Fruit fly (Drosophila melanogaster) whole organism, embryonic: ENCODE results near the gene CG7634.

Experiments
- B-H2 ChIP-seq: fragments of 200-800 bp; sonication (Bioruptor generic); optimal IDR thresholded peaks from 2 replicates; lab custom pipeline; 2018; ENCODE audit warnings: missing biosample characterization, mild to moderate bottlenecking, missing genetic modification characterization
- Bdp1 ChIP-seq: fragments of 200-800 bp; sonication (Bioruptor generic); optimal IDR thresholded peaks from 3 replicates; lab custom pipeline; 2016; ENCODE audit warnings: missing biosample characterization, missing genetic modification characterization
- BtbVII ChIP-seq: fragments of 200-800 bp; sonication (Bioruptor generic); optimal IDR thresholded peaks from 3 replicates; lab custom pipeline; 2017; ENCODE audit warnings: missing biosample characterization, mild to moderate bottlenecking, missing genetic modification characterization
- CG10209 ChIP-seq: fragments of 200-800 bp; sonication (Bioruptor generic); optimal IDR thresholded peaks from 3 replicates; lab custom pipeline; 2017; ENCODE audit warnings: missing biosample characterization, mild to moderate bottlenecking, missing genetic modification characterization, missing genetic modification reagents
- CG10267 ChIP-seq: fragments of 200-800 bp; sonication (Bioruptor generic); optimal IDR thresholded peaks from 2 replicates; lab custom pipeline; 2018; ENCODE audit warnings: missing biosample characterization, mild to moderate bottlenecking, missing genetic modification characterization, moderate library complexity
- CG11247 ChIP-seq: fragments of 200-800 bp; sonication (Bioruptor generic); IDR thresholded peaks from 2 replicates; pipeline ENCODE4 v1.3.6; 2022; ENCODE audit warnings: missing biosample characterization, missing genetic modification characterization
- CG12155 ChIP-seq: fragments of 200-800 bp; sonication (Bioruptor generic); optimal IDR thresholded peaks from 3 replicates; lab custom pipeline; 2016; ENCODE audit warnings: missing biosample characterization, missing genetic modification characterization
- CG12299 ChIP-seq: fragments of 200-800 bp; sonication (Bioruptor generic); optimal IDR thresholded peaks from 2 replicates; lab custom pipeline; 2018; ENCODE audit warnings: missing biosample characterization, mild to moderate bottlenecking, missing genetic modification characterization
- CG12659 ChIP-seq: fragments of 200-800 bp; sonication (Bioruptor generic); optimal IDR thresholded peaks from 3 replicates; lab custom pipeline; 2017; ENCODE audit warnings: mild to moderate bottlenecking, missing biosample characterization, missing genetic modification reagents, missing genetic modification characterization
- CG12744 ChIP-seq: fragments of 200-800 bp; sonication (Bioruptor generic); optimal IDR thresholded peaks from 2 replicates; lab custom pipeline; 2016; ENCODE audit warnings: missing biosample characterization, missing genetic modification characterization
- CG13296 ChIP-seq: fragments of 200-800 bp; sonication (Bioruptor generic); optimal IDR thresholded peaks from 3 replicates; lab custom pipeline; 2018; ENCODE audit warnings: missing biosample characterization, mild to moderate bottlenecking, missing genetic modification characterization
- CG16863 ChIP-seq: fragments of 200-800 bp; sonication (Bioruptor generic); optimal IDR thresholded peaks from 3 replicates; lab custom pipeline; 2016; ENCODE audit warnings: missing biosample characterization, missing genetic modification characterization
- CG17361 ChIP-seq: fragments of 200-800 bp; sonication (Bioruptor generic); IDR thresholded peaks from 3 replicates; pipeline ENCODE4 v1.3.6; 2022; ENCODE audit warnings: missing biosample characterization, missing genetic modification characterization
- CG18619 ChIP-seq: fragments of 200-800 bp; sonication (Bioruptor generic); optimal IDR thresholded peaks from 3 replicates; lab custom pipeline; 2017; ENCODE audit warnings: missing biosample characterization, mild to moderate bottlenecking, missing genetic modification characterization
- CG18764 ChIP-seq: fragments of 200-800 bp; sonication (Bioruptor generic); optimal IDR thresholded peaks from 3 replicates; lab custom pipeline; 2016; ENCODE audit warnings: missing biosample characterization, missing genetic modification characterization
- CG33213 ChIP-seq: fragments of 200-800 bp; sonication (Bioruptor generic); optimal IDR thresholded peaks from 3 replicates; lab custom pipeline; 2016; ENCODE audit warnings: missing biosample characterization, missing genetic modification characterization
- CG4820 ChIP-seq: fragments of 200-800 bp; sonication (Bioruptor generic); optimal IDR thresholded peaks from 3 replicates; lab custom pipeline; 2016; ENCODE audit warnings: missing biosample characterization, missing genetic modification characterization
- CG6791 ChIP-seq: fragments of 200-800 bp; sonication (Bioruptor generic); IDR thresholded peaks from 3 replicates; pipeline ENCODE4 v1.3.6; 2022; ENCODE audit warnings: missing biosample characterization, missing genetic modification characterization; ENCODE audit not compliant: partially characterized antibody
- CG7271 ChIP-seq: fragments of 200-800 bp; sonication (Bioruptor generic); optimal IDR thresholded peaks from 2 replicates; lab custom pipeline; 2018; ENCODE audit warnings: missing biosample characterization, mild to moderate bottlenecking, missing genetic modification characterization, moderate library complexity
- CG7357 ChIP-seq: fragments of 200-800 bp; sonication (Bioruptor generic); IDR thresholded peaks from 3 replicates; pipeline ENCODE4 v1.3.6; 2022; ENCODE audit warnings: missing biosample characterization, missing genetic modification characterization
- CG7372 ChIP-seq: fragments of 200-800 bp; sonication (Bioruptor generic); IDR thresholded peaks from 2 replicates; pipeline ENCODE4 v1.3.6; 2022; ENCODE audit warnings: missing biosample characterization, missing genetic modification characterization
- CoRest ChIP-seq: fragments of 200-800 bp; sonication (Bioruptor generic); optimal IDR thresholded peaks from 3 replicates; lab custom pipeline; 2018; ENCODE audit warnings: missing biosample characterization, mild to moderate bottlenecking, missing genetic modification characterization, moderate library complexity
- D19B ChIP-seq: fragments of 200-800 bp; sonication (Bioruptor generic); optimal IDR thresholded peaks from 2 replicates; lab custom pipeline; 2017; ENCODE audit warnings: missing biosample characterization, mild to moderate bottlenecking, missing genetic modification characterization
- E2f1 ChIP-seq: fragments of 200-800 bp; sonication (Bioruptor generic); IDR thresholded peaks from 2 replicates; pipeline ENCODE4 v1.3.6; 2022; ENCODE audit warnings: missing biosample characterization, missing genetic modification characterization
- Fer2 ChIP-seq: fragments of 200-800 bp; sonication (Bioruptor generic); optimal IDR thresholded peaks from 2 replicates; lab custom pipeline; 2018; ENCODE audit warnings: missing biosample characterization, mild to moderate bottlenecking, missing genetic modification characterization, moderate library complexity
- Kr ChIP-seq: fragments of 200-800 bp; sonication (Bioruptor generic); optimal IDR thresholded peaks from 2 replicates; lab custom pipeline; 2017; ENCODE audit warnings: missing biosample characterization, mild to moderate bottlenecking, missing genetic modification characterization
- Mad ChIP-seq: fragments of 200-800 bp; sonication (Bioruptor generic); optimal IDR thresholded peaks from 2 replicates; lab custom pipeline; 2016; ENCODE audit warnings: missing biosample characterization, missing genetic modification characterization
- Myb ChIP-seq: fragments of 200-800 bp; sonication (Bioruptor generic); optimal IDR thresholded peaks from 2 replicates; lab custom pipeline; 2016; ENCODE audit warnings: missing biosample characterization, missing genetic modification characterization
- Neu2 ChIP-seq: fragments of 200-800 bp; sonication (Bioruptor generic); optimal IDR thresholded peaks from 3 replicates; lab custom pipeline; 2016; ENCODE audit warnings: missing biosample characterization, missing genetic modification characterization, borderline replicate concordance
- PHDP ChIP-seq: fragments of 200-800 bp; sonication (Bioruptor generic); optimal IDR thresholded peaks from 3 replicates; lab custom pipeline; 2018; ENCODE audit warnings: missing biosample characterization, mild to moderate bottlenecking, missing genetic modification characterization, moderate library complexity
- Pdp1 ChIP-seq, 2 experiments: fragments of 200-800 bp; sonication (Bioruptor generic); optimal IDR thresholded peaks; 3 replicates each; lab custom pipeline; 2016; ENCODE audit warnings: missing biosample characterization in 2 of 2, missing genetic modification characterization in 2 of 2, mild to moderate bottlenecking in 1 of 2, moderate library complexity in 1 of 2
- Sox100B ChIP-seq: fragments of 200-800 bp; sonication (Bioruptor generic); optimal IDR thresholded peaks from 3 replicates; lab custom pipeline; 2018; ENCODE audit warnings: missing biosample characterization, mild to moderate bottlenecking, missing genetic modification characterization
- Sry-δ ChIP-seq: fragments of 200-800 bp; sonication (Bioruptor generic); optimal IDR thresholded peaks from 2 replicates; lab custom pipeline; 2016; ENCODE audit warnings: missing biosample characterization, missing genetic modification characterization
- Ssrp ChIP-seq: fragments of 200-800 bp; sonication (Bioruptor generic); optimal IDR thresholded peaks from 2 replicates; lab custom pipeline; 2018; ENCODE audit warnings: missing biosample characterization, mild to moderate bottlenecking, missing genetic modification characterization, moderate library complexity
- ase ChIP-seq: fragments of 200-800 bp; sonication (Bioruptor generic); IDR thresholded peaks from 3 replicates; pipeline ENCODE4 v1.3.6; 2022; ENCODE audit warnings: missing biosample characterization, missing genetic modification characterization
- bcd ChIP-seq: fragments of 200-800 bp; sonication (Bioruptor generic); optimal IDR thresholded peaks from 2 replicates; lab custom pipeline; 2017; ENCODE audit warnings: missing biosample characterization, mild to moderate bottlenecking, missing genetic modification characterization
- chn ChIP-seq: fragments of 200-800 bp; sonication (Bioruptor generic); optimal IDR thresholded peaks from 2 replicates; lab custom pipeline; 2016; ENCODE audit warnings: missing biosample characterization, missing genetic modification characterization
- dmrt11E ChIP-seq: fragments of 200-800 bp; sonication (Bioruptor generic); optimal IDR thresholded peaks from 3 replicates; lab custom pipeline; 2018; ENCODE audit warnings: missing biosample characterization, mild to moderate bottlenecking, missing genetic modification characterization, moderate library complexity
- eyg ChIP-seq: fragments of 200-800 bp; sonication (Bioruptor generic); optimal IDR thresholded peaks from 3 replicates; lab custom pipeline; 2016; ENCODE audit warnings: missing biosample characterization, missing genetic modification characterization
- fu2 ChIP-seq: fragments of 200-800 bp; sonication (Bioruptor generic); optimal IDR thresholded peaks from 2 replicates; lab custom pipeline; 2016; ENCODE audit warnings: missing biosample characterization, missing genetic modification characterization
- h ChIP-seq: fragments of >200 bp; optimal IDR thresholded peaks from 2 replicates; lab custom pipeline; 2017
- insv ChIP-seq, 2 experiments: fragments of 200-800 bp; sonication (Bioruptor generic); optimal IDR thresholded peaks; 3 replicates each; lab custom pipeline; 2016 to 2018; ENCODE audit warnings: missing biosample characterization in 2 of 2, missing genetic modification characterization in 2 of 2
- jumu ChIP-seq: fragments of 200-800 bp; sonication (Bioruptor generic); optimal IDR thresholded peaks from 3 replicates; lab custom pipeline; 2016; ENCODE audit warnings: missing biosample characterization, missing genetic modification characterization
- ken ChIP-seq: fragments of 200-800 bp; sonication (Bioruptor generic); IDR thresholded peaks from 3 replicates; pipeline ENCODE4 v1.3.6; 2022; ENCODE audit warnings: missing biosample characterization, missing genetic modification characterization
- rib ChIP-seq: fragments of 200-800 bp; sonication (Bioruptor generic); IDR thresholded peaks from 2 replicates; pipeline ENCODE4 v1.3.6; 2022; ENCODE audit warnings: missing biosample characterization, missing genetic modification characterization
- slp2 ChIP-seq: fragments of 200-800 bp; sonication (Bioruptor generic); optimal IDR thresholded peaks from 2 replicates; lab custom pipeline; 2016; ENCODE audit warnings: missing biosample characterization, missing genetic modification characterization
- tll ChIP-seq, 2 experiments: fragments of 200-800 bp in 1 of 2; fragments of >200 bp in 1 of 2; sonication (Bioruptor generic) in 1 of 2; optimal IDR thresholded peaks; 2 replicates each; lab custom pipeline; 2017 to 2019; ENCODE audit warnings: missing biosample characterization in 2 of 2, missing genetic modification characterization in 2 of 2, mild to moderate bottlenecking in 1 of 2, moderate library complexity in 1 of 2
- tna ChIP-seq: fragments of 200-800 bp; sonication (Bioruptor generic); IDR thresholded peaks from 2 replicates; pipeline ENCODE4 v1.3.6; 2022; ENCODE audit warnings: missing biosample characterization, missing genetic modification characterization; ENCODE audit not compliant: partially characterized antibody
- vvl ChIP-seq: fragments of 200-800 bp; sonication (Bioruptor generic); IDR thresholded peaks from 2 replicates; pipeline ENCODE4 v1.3.6; 2022; ENCODE audit warnings: missing biosample characterization, missing genetic modification characterization
- wdn ChIP-seq: fragments of 200-800 bp; sonication (Bioruptor generic); IDR thresholded peaks from 2 replicates; pipeline ENCODE4 v1.3.6; 2022; ENCODE audit warnings: missing biosample characterization, missing genetic modification characterization

CG7634 gene

dm6 chr3L:21568848-21569372, 3.7 kb downstream of the CG7634 start, which contains the start of the genes CRIF and SMC5 (continued):
- peak; percentile 73 for TF ChIP-seq Ssrp (tag; lab: Kevin White, UChicago)
- no peak for TF ChIP-seq h (lab: Kevin White, UChicago)
- peak; percentile 35 for TF ChIP-seq CG13296
- peak in 1 of 2 experiments; percentile 59 for TF ChIP-seq tll (GFP tag; optimal IDR thresholded peaks at IDR 0.05; lab: Kevin White, UChicago)
- no peak for TF ChIP-seq CG6791 (GFP tag; lab: Robert Waterston, UW)
- TF ChIP-seq CG12659: peak; percentile 79
- peak; percentile 58 for TF ChIP-seq CG4820 (GFP tag; lab: Kevin White, UChicago)
- TF ChIP-seq CG11247: no peak
- TF ChIP-seq CG18764 (GFP tag; lab: Kevin White, UChicago): peak; percentile 99
- peak; percentile 86 for TF ChIP-seq CG17361
- TF ChIP-seq CG7271 (tag; lab: Kevin White, UChicago): no peak
- TF ChIP-seq wdn (GFP tag; lab: Robert Waterston, UW): no peak
- TF ChIP-seq CG12744 (GFP tag; lab: Kevin White, UChicago): peak; percentile 14
- TF ChIP-seq vvl (GFP tag; lab: Robert Waterston, UW): peak; percentile 45; the same call in 1 of the 2 replicates
- TF ChIP-seq slp2: peak; percentile 68
- TF ChIP-seq CG33213 (GFP tag; lab: Kevin White, UChicago): peak; percentile 63
- no peak for TF ChIP-seq BtbVII (GFP tag; lab: Kevin White, UChicago)
- TF ChIP-seq dmrt11E (tag; lab: Kevin White, UChicago): peak; percentile 69
- TF ChIP-seq ase (GFP tag; lab: Robert Waterston, UW): no peak
- TF ChIP-seq CG10267 (tag; lab: Kevin White, UChicago): peak; percentile 64
- TF ChIP-seq CoRest: peak; percentile 84
- peak; percentile 15; the same call in 1 of the 2 replicates for TF ChIP-seq CG7372
- peak; percentile 72 for TF ChIP-seq Kr (GFP tag; lab: Kevin White, UChicago)
- TF ChIP-seq bcd: no peak
- TF ChIP-seq CG7357 (GFP tag; lab: Robert Waterston, UW): peak; percentile 62; the same call in 2 of the 3 replicates
- peak; percentile 50 for TF ChIP-seq jumu (GFP tag; lab: Kevin White, UChicago)
- no peak for TF ChIP-seq rib (GFP tag; lab: Robert Waterston, UW)
- peak; percentile 60 for TF ChIP-seq CG18619 (GFP tag; lab: Kevin White, UChicago)
- TF ChIP-seq Myb: peak; percentile 43
- TF ChIP-seq Bdp1 (GFP tag; lab: Kevin White, UChicago): peak; percentile 4
- peak in 1 of 2 experiments; percentile 16 for TF ChIP-seq insv (GFP tag; optimal IDR thresholded peaks at IDR 0.05; lab: Kevin White, UChicago)
- TF ChIP-seq tna: no peak
- peak; percentile 14 for TF ChIP-seq Neu2 (GFP tag; lab: Kevin White, UChicago)
- peak; percentile 61 for TF ChIP-seq Sox100B (GFP tag; lab: Kevin White, UChicago)
- TF ChIP-seq Pdp1 (GFP tag; optimal IDR thresholded peaks at IDR 0.05; lab: Kevin White, UChicago): peak in 1 of 2 experiments; percentile 75
- TF ChIP-seq Fer2 (tag; lab: Kevin White, UChicago): peak; percentile 52
- TF ChIP-seq CG10209 (GFP tag; lab: Kevin White, UChicago): peak; percentile 52
- peak; percentile 24 for TF ChIP-seq eyg (GFP tag; lab: Kevin White, UChicago)
- peak; percentile 44; the same call in 1 of the 2 replicates for TF ChIP-seq E2f1 (GFP tag; lab: Robert Waterston, UW)
- TF ChIP-seq D19B (GFP tag; lab: Kevin White, UChicago): peak; percentile 31
- peak; percentile 70 for TF ChIP-seq CG12155
- no peak for TF ChIP-seq PHDP (tag; lab: Kevin White, UChicago)
- peak; percentile 17 for TF ChIP-seq fu2 (GFP tag; lab: Kevin White, UChicago)
- peak; percentile 40; the same call in 1 of the 3 replicates for TF ChIP-seq ken (GFP tag; lab: Robert Waterston, UW)
- peak; percentile 32 for TF ChIP-seq CG16863
- peak; percentile 87 for TF ChIP-seq Sry-δ (GFP tag; lab: Kevin White, UChicago)
- peak; percentile 76 for TF ChIP-seq B-H2 (GFP tag; lab: Kevin White, UChicago)
- peak; percentile 56 for TF ChIP-seq Mad (GFP tag; lab: Kevin White, UChicago)
- TF ChIP-seq chn (GFP tag; lab: Kevin White, UChicago): peak; percentile 61
- peak; percentile 57 for TF ChIP-seq CG12299 (tag; lab: Kevin White, UChicago)
